Worm (Caenorhabditis elegans): ENCODE data around the gene F58G11.4.
A peak's percentile ranks its signal among the peaks of the same experiment; 100 is the strongest.

F58G11.4 gene

ce11 chrV:13656346-13657254 is 15.8 kb upstream of the F58G11.4 start (continued):
- TF ChIP-seq nhr-47 (tag; optimal IDR thresholded peaks at IDR 0.05) (peak; percentile 20), elt-3 (tag; optimal IDR thresholded peaks at IDR 0.05) (peak in 4 of 6 experiments; percentile 24 to 99 (median 78)), efl-3 (GFP tag; optimal IDR thresholded peaks at IDR 0.05) (no peak), efl-1 (optimal IDR thresholded peaks at IDR 0.05) (peak in 1 of 2 experiments; percentile 27), efl-1 (GFP tag; optimal IDR thresholded peaks at IDR 0.05 in 1 of 2) (peak in 1 of 2 experiments; percentile 58), alr-1 (tag; optimal IDR thresholded peaks at IDR 0.05; ENCODE audit: borderline replicate concordance) (no peak), ama-1 (optimal IDR thresholded peaks at IDR 0.05) (peak; percentile 86), nhr-11 (tag; optimal IDR thresholded peaks at IDR 0.05) (no peak), nhr-19 (GFP tag; conservative IDR thresholded peaks at IDR 0.05) (peak; percentile 62), mep-1 (tag; optimal IDR thresholded peaks at IDR 0.05) (peak; percentile 37), nhr-28 (tag; optimal IDR thresholded peaks at IDR 0.05) (no peak), C34B4.2 (tag; optimal IDR thresholded peaks at IDR 0.05) (no peak), ceh-90 (tag; optimal IDR thresholded peaks at IDR 0.05) (peak; percentile 26), swsn-7 (tag; optimal IDR thresholded peaks at IDR 0.05) (peak; percentile 28), fkh-10 (GFP tag; optimal IDR thresholded peaks at IDR 0.05) (no peak), nhr-71 (tag; optimal IDR thresholded peaks at IDR 0.05) (peak; percentile 81), rnt-1 (tag; optimal IDR thresholded peaks at IDR 0.05) (peak; percentile 18), mdl-1 (tag; optimal IDR thresholded peaks at IDR 0.05) (peak; percentile 29 to 67), ets-5 (GFP tag; IDR thresholded peaks at IDR 0.05) (no peak), aly-2 (tag; optimal IDR thresholded peaks at IDR 0.05) (no peak), unc-86 (tag; optimal IDR thresholded peaks at IDR 0.05) (no peak), pag-3 (tag; optimal IDR thresholded peaks at IDR 0.05; ENCODE audit: borderline replicate concordance, insufficient read depth) (no peak), dpl-1 (GFP tag; optimal IDR thresholded peaks at IDR 0.05) (peak in 2 of 3 experiments; percentile 23 to 64), unc-130 (tag; optimal IDR thresholded peaks at IDR 0.05) (peak; percentile 43), lin-15B (tag; optimal IDR thresholded peaks at IDR 0.05) (no peak), ces-1 (GFP tag; optimal IDR thresholded peaks at IDR 0.05) (no peak), sox-4 (tag; optimal IDR thresholded peaks at IDR 0.05) (no peak), snpc-4 (tag; optimal IDR thresholded peaks at IDR 0.05) (no peak), mef-2 (tag; optimal IDR thresholded peaks at IDR 0.05) (no peak), tlp-1 (tag; optimal IDR thresholded peaks at IDR 0.05) (no peak), C04F5.9 (tag; optimal IDR thresholded peaks at IDR 0.05) (no peak), lsy-2 (tag; optimal IDR thresholded peaks at IDR 0.05) (peak; percentile 27 to 46), ceh-82 (tag; optimal IDR thresholded peaks at IDR 0.05) (no peak), ceh-63 (GFP tag; optimal IDR thresholded peaks at IDR 0.05) (no peak), ceh-88 (GFP tag; IDR thresholded peaks at IDR 0.05) (peak; percentile 39), snu-23 (GFP tag; optimal IDR thresholded peaks at IDR 0.05) (peak; percentile 70), aha-1 (tag; optimal IDR thresholded peaks at IDR 0.05) (no peak), ztf-4 (tag; optimal IDR thresholded peaks at IDR 0.05) (peak; percentile 51), nhr-84 (tag; optimal IDR thresholded peaks at IDR 0.05) (no peak), F16B12.6 (tag; optimal IDR thresholded peaks at IDR 0.05) (no peak), nhr-77 (tag; optimal IDR thresholded peaks at IDR 0.05) (no peak)

ce11 chrV:13657291-13657690 is 15.1 kb upstream of the F58G11.4 start:
- TF ChIP-seq vab-15 (tag; optimal IDR thresholded peaks at IDR 0.05) (no peak), unc-98 (GFP tag; IDR thresholded peaks at IDR 0.05) (no peak), nhr-28 (tag; optimal IDR thresholded peaks at IDR 0.05) (no peak), lin-13 (GFP tag; optimal IDR thresholded peaks at IDR 0.05) (peak; percentile 79), jun-1 (tag; optimal IDR thresholded peaks at IDR 0.05) (peak; percentile 6), tlp-1 (tag; optimal IDR thresholded peaks at IDR 0.05) (no peak), tbx-2 (tag; optimal IDR thresholded peaks at IDR 0.05) (peak; percentile 77), mab-9 (GFP tag; IDR thresholded peaks at IDR 0.05) (0 out of 2 replicates have a peak, but pooled peaks have one; percentile 32), unc-130 (tag; optimal IDR thresholded peaks at IDR 0.05) (peak; percentile 90), zip-4 (GFP tag; optimal IDR thresholded peaks at IDR 0.05) (no peak), xbp-1 (tag; optimal IDR thresholded peaks at IDR 0.05) (peak; percentile 63), fkh-4 (tag; optimal IDR thresholded peaks at IDR 0.05; ENCODE audit: borderline replicate concordance) (peak; percentile 51), aha-1 (tag; optimal IDR thresholded peaks at IDR 0.05) (peak; percentile 42), swsn-7 (tag; optimal IDR thresholded peaks at IDR 0.05) (peak; percentile 72), lir-3 (tag; optimal IDR thresholded peaks at IDR 0.05; ENCODE audit: poor library complexity) (peak; percentile 76), lsy-2 (tag; optimal IDR thresholded peaks at IDR 0.05) (peak; percentile 64 to 74), nhr-90 (tag; optimal IDR thresholded peaks at IDR 0.05; ENCODE audit: poor library complexity) (peak; percentile 89), nhr-19 (GFP tag; conservative IDR thresholded peaks at IDR 0.05) (peak; percentile 89)
